Worm (Caenorhabditis elegans): ENCODE results near the gene ears-2.

ce11 chrIV:409935-410334 is 19.7 kb upstream of the ears-2 start, which contains the start of gene kgb-1:
- no peak for TF ChIP-seq nhr-237 (tag; optimal IDR thresholded peaks at IDR 0.05)
- no peak for TF ChIP-seq zag-1 (tag; optimal IDR thresholded peaks at IDR 0.05)
- TF ChIP-seq snpc-4 (tag; optimal IDR thresholded peaks at IDR 0.05) = no peak
- no peak for TF ChIP-seq dmd-4 (tag; optimal IDR thresholded peaks at IDR 0.05)
- no peak for TF ChIP-seq nhr-12 (tag; optimal IDR thresholded peaks at IDR 0.05)
- no peak for TF ChIP-seq nhr-77 (tag; optimal IDR thresholded peaks at IDR 0.05)
- TF ChIP-seq peb-1 (tag; optimal IDR thresholded peaks at IDR 0.05) = no peak
- TF ChIP-seq fos-1 (tag; optimal IDR thresholded peaks at IDR 0.05) = no peak
- TF ChIP-seq ztf-1 (GFP tag; conservative IDR thresholded peaks at IDR 0.05) = no peak
- no peak for TF ChIP-seq unc-55 (GFP tag; optimal IDR thresholded peaks at IDR 0.05)
- no peak for TF ChIP-seq nhr-6 (tag; optimal IDR thresholded peaks at IDR 0.05)
- TF ChIP-seq lin-39 (tag; optimal IDR thresholded peaks at IDR 0.05) = no peak
- TF ChIP-seq nhr-25 (tag; optimal IDR thresholded peaks at IDR 0.05) = no peak

Measured in whole organism, L2 larva.